Fruit fly (Drosophila melanogaster) whole organism, embryonic: ENCODE data around the gene CG6766.

Source experiments
- Atf6 ChIP-seq: fragments of 200-800 bp; sonication (Bioruptor generic); IDR thresholded peaks from 2 replicates; pipeline ENCODE4 v1.3.6; 2022; ENCODE audit warnings: missing biosample characterization, missing genetic modification characterization
- CG10431 ChIP-seq: fragments of 200-800 bp; sonication (Bioruptor generic); optimal IDR thresholded peaks from 3 replicates; lab custom pipeline; 2018; ENCODE audit warnings: missing biosample characterization, mild to moderate bottlenecking, missing genetic modification characterization
- CG11085 ChIP-seq: fragments of 200-800 bp; sonication (Bioruptor generic); IDR thresholded peaks from 2 replicates; pipeline ENCODE4 v1.3.6; 2022; ENCODE audit warnings: missing biosample characterization, missing genetic modification characterization
- CG12236 ChIP-seq: fragments of 200-800 bp; sonication (Bioruptor generic); optimal IDR thresholded peaks from 2 replicates; lab custom pipeline; 2016; ENCODE audit warnings: missing biosample characterization, missing genetic modification characterization
- CG12659 ChIP-seq: fragments of 200-800 bp; sonication (Bioruptor generic); optimal IDR thresholded peaks from 3 replicates; lab custom pipeline; 2017; ENCODE audit warnings: mild to moderate bottlenecking, missing biosample characterization, missing genetic modification reagents, missing genetic modification characterization
- CG12942 ChIP-seq: fragments of 200-800 bp; sonication (Bioruptor generic); optimal IDR thresholded peaks from 3 replicates; lab custom pipeline; 2016; ENCODE audit warnings: missing biosample characterization, missing genetic modification characterization
- CG13775 ChIP-seq: fragments of 200-800 bp; sonication (Bioruptor generic); optimal IDR thresholded peaks from 3 replicates; lab custom pipeline; 2017; ENCODE audit warnings: missing biosample characterization, mild to moderate bottlenecking, missing genetic modification characterization
- CG14014 ChIP-seq: fragments of 200-800 bp; sonication (Bioruptor generic); IDR thresholded peaks from 2 replicates; pipeline ENCODE4 v1.3.6; 2022; ENCODE audit warnings: missing biosample characterization, missing genetic modification characterization
- CG15011 ChIP-seq: fragments of 200-800 bp; sonication (Bioruptor generic); optimal IDR thresholded peaks from 3 replicates; lab custom pipeline; 2018; ENCODE audit warnings: missing biosample characterization, mild to moderate bottlenecking, missing genetic modification characterization
- CG15479 ChIP-seq: fragments of 200-800 bp; sonication (Bioruptor generic); optimal IDR thresholded peaks from 3 replicates; lab custom pipeline; 2019; ENCODE audit warnings: missing biosample characterization, mild to moderate bottlenecking, missing genetic modification characterization, moderate library complexity
- CG1647 ChIP-seq: fragments of 200-800 bp; sonication (Bioruptor generic); optimal IDR thresholded peaks from 3 replicates; lab custom pipeline; 2016; ENCODE audit warnings: missing biosample characterization, missing genetic modification characterization
- CG16779 ChIP-seq: fragments of 200-800 bp; sonication (Bioruptor generic); IDR thresholded peaks from 2 replicates; pipeline ENCODE4 v1.3.6; 2022; ENCODE audit warnings: missing biosample characterization, missing genetic modification characterization
- CG17568 ChIP-seq: fragments of 200-800 bp; sonication (Bioruptor generic); optimal IDR thresholded peaks from 2 replicates; lab custom pipeline; 2018; ENCODE audit warnings: missing biosample characterization, mild to moderate bottlenecking, missing genetic modification characterization, moderate library complexity
- CG17612 ChIP-seq: fragments of 200-800 bp; sonication (Bioruptor generic); IDR thresholded peaks from 2 replicates; pipeline ENCODE4 v1.3.6; 2022; ENCODE audit warnings: missing biosample characterization, missing genetic modification characterization
- CG18599 ChIP-seq: fragments of 200-800 bp; sonication (Bioruptor generic); optimal IDR thresholded peaks from 3 replicates; lab custom pipeline; 2017; ENCODE audit warnings: missing biosample characterization, missing genetic modification characterization, mild to moderate bottlenecking, moderate library complexity, missing genetic modification reagents
- CG2712 ChIP-seq: fragments of 200-800 bp; optimal IDR thresholded peaks from 3 replicates; lab custom pipeline; 2019; ENCODE audit warnings: missing biosample characterization, mild to moderate bottlenecking, missing genetic modification characterization, moderate library complexity
- CG3065 ChIP-seq: fragments of 200-800 bp; sonication (Bioruptor generic); optimal IDR thresholded peaks from 2 replicates; lab custom pipeline; 2016; ENCODE audit warnings: missing biosample characterization, missing genetic modification characterization
- CG32772 ChIP-seq: fragments of 200-800 bp; sonication (Bioruptor generic); IDR thresholded peaks from 2 replicates; pipeline ENCODE4 v1.3.6; 2022; ENCODE audit warnings: missing biosample characterization, missing genetic modification characterization
- CG4282 ChIP-seq: fragments of 200-800 bp; sonication (Bioruptor generic); optimal IDR thresholded peaks from 2 replicates; lab custom pipeline; 2016; ENCODE audit warnings: missing biosample characterization, missing genetic modification characterization
- CG6689 ChIP-seq: fragments of 200-800 bp; sonication (Bioruptor generic); IDR thresholded peaks from 2 replicates; pipeline ENCODE4 v1.3.6; 2022; ENCODE audit warnings: missing biosample characterization, missing genetic modification characterization
- CG6791 ChIP-seq: fragments of 200-800 bp; sonication (Bioruptor generic); IDR thresholded peaks from 3 replicates; pipeline ENCODE4 v1.3.6; 2022; ENCODE audit warnings: missing biosample characterization, missing genetic modification characterization; ENCODE audit not compliant: partially characterized antibody
- CG7271 ChIP-seq: fragments of 200-800 bp; sonication (Bioruptor generic); optimal IDR thresholded peaks from 2 replicates; lab custom pipeline; 2018; ENCODE audit warnings: missing biosample characterization, mild to moderate bottlenecking, missing genetic modification characterization, moderate library complexity
- CG8924 ChIP-seq: fragments of 200-800 bp; optimal IDR thresholded peaks from 3 replicates; lab custom pipeline; 2019; ENCODE audit warnings: missing biosample characterization, mild to moderate bottlenecking, missing genetic modification characterization, moderate library complexity
- Chrac-16 ChIP-seq: fragments of 200-800 bp; sonication (Bioruptor generic); optimal IDR thresholded peaks from 3 replicates; lab custom pipeline; 2016; ENCODE audit warnings: missing biosample characterization, missing genetic modification characterization
- Hand ChIP-seq: fragments of 200-800 bp; sonication (Bioruptor generic); optimal IDR thresholded peaks from 2 replicates; lab custom pipeline; 2017; ENCODE audit warnings: mild to moderate bottlenecking, missing biosample characterization, missing genetic modification reagents, missing genetic modification characterization
- Hr78 ChIP-seq, 2 experiments: fragments of 200-800 bp in 1 of 2; fragments of >200 bp in 1 of 2; sonication (Bioruptor generic) in 1 of 2; optimal IDR thresholded peaks; 2 replicates each; lab custom pipeline; 2017 to 2019; ENCODE audit warnings: missing biosample characterization in 2 of 2, missing genetic modification characterization in 2 of 2, mild to moderate bottlenecking in 1 of 2, moderate library complexity in 1 of 2
- Max ChIP-seq: fragments of 200-800 bp; sonication (Bioruptor generic); optimal IDR thresholded peaks from 2 replicates; lab custom pipeline; 2016; ENCODE audit warnings: missing biosample characterization, mild to moderate bottlenecking, missing genetic modification characterization
- Mes4 ChIP-seq: fragments of 200-800 bp; sonication (Bioruptor generic); optimal IDR thresholded peaks from 2 replicates; lab custom pipeline; 2016; ENCODE audit warnings: missing biosample characterization, missing genetic modification characterization
- Myb ChIP-seq: fragments of 200-800 bp; sonication (Bioruptor generic); optimal IDR thresholded peaks from 2 replicates; lab custom pipeline; 2016; ENCODE audit warnings: missing biosample characterization, missing genetic modification characterization
- Nf-YB ChIP-seq: fragments of 200-800 bp; sonication (Bioruptor generic); optimal IDR thresholded peaks from 3 replicates; lab custom pipeline; 2019; ENCODE audit warnings: missing biosample characterization, mild to moderate bottlenecking, missing genetic modification characterization, moderate library complexity
- Side ChIP-seq: fragments of 200-800 bp; sonication (Bioruptor generic); optimal IDR thresholded peaks from 2 replicates; lab custom pipeline; 2016; ENCODE audit warnings: missing biosample characterization, missing genetic modification characterization
- Spps ChIP-seq: fragments of 200-800 bp; sonication (Bioruptor generic); optimal IDR thresholded peaks from 2 replicates; lab custom pipeline; 2018; ENCODE audit warnings: missing biosample characterization, mild to moderate bottlenecking, missing genetic modification characterization
- Sry-δ ChIP-seq: fragments of 200-800 bp; sonication (Bioruptor generic); optimal IDR thresholded peaks from 2 replicates; lab custom pipeline; 2016; ENCODE audit warnings: missing biosample characterization, missing genetic modification characterization
- bbx ChIP-seq: fragments of 200-800 bp; sonication (Bioruptor generic); IDR thresholded peaks from 2 replicates; pipeline ENCODE4 v1.3.6; 2022; ENCODE audit warnings: missing biosample characterization, missing genetic modification characterization; ENCODE audit not compliant: partially characterized antibody
- eve ChIP-seq, 2 experiments: fragments of >200 bp; optimal IDR thresholded peaks; 2 replicates each; lab custom pipeline; 2017; ENCODE audit warnings: missing biosample characterization in 2 of 2, missing genetic modification characterization in 2 of 2
- fd96Cb ChIP-seq: fragments of 200-800 bp; sonication (Bioruptor generic); optimal IDR thresholded peaks from 2 replicates; lab custom pipeline; 2018; ENCODE audit warnings: missing biosample characterization, mild to moderate bottlenecking, missing genetic modification characterization, moderate library complexity
- ftz-f1 ChIP-seq: fragments of 200-800 bp; sonication (Bioruptor generic); optimal IDR thresholded peaks from 2 replicates; lab custom pipeline; 2016; ENCODE audit warnings: missing biosample characterization, missing genetic modification characterization
- her ChIP-seq: fragments of 200-800 bp; sonication (Bioruptor generic); optimal IDR thresholded peaks from 2 replicates; lab custom pipeline; 2016; ENCODE audit warnings: missing biosample characterization, missing genetic modification characterization
- lola ChIP-seq, 3 experiments: fragments of >200 bp in 2 of 3; fragments of 200-800 bp in 1 of 3; sonication (Bioruptor generic) in 1 of 3; optimal IDR thresholded peaks; 2 replicates each; lab custom pipeline; 2017 to 2019; ENCODE audit warnings: missing biosample characterization in 3 of 3, missing genetic modification characterization in 3 of 3, mild to moderate bottlenecking in 1 of 3, moderate library complexity in 1 of 3
- pho ChIP-seq: fragments of 200-800 bp; sonication (Bioruptor generic); optimal IDR thresholded peaks from 2 replicates; lab custom pipeline; 2016; ENCODE audit warnings: missing biosample characterization, missing genetic modification characterization
- pzg ChIP-seq: fragments of 200-800 bp; sonication (Bioruptor generic); optimal IDR thresholded peaks from 3 replicates; lab custom pipeline; 2018; ENCODE audit warnings: missing biosample characterization, mild to moderate bottlenecking, missing genetic modification characterization, moderate library complexity
- row ChIP-seq: fragments of 200-800 bp; sonication (Bioruptor generic); IDR thresholded peaks from 3 replicates; pipeline ENCODE4 v1.3.6; 2022; ENCODE audit warnings: missing biosample characterization, missing genetic modification characterization
- scrt ChIP-seq: fragments of 200-800 bp; sonication (Bioruptor generic); optimal IDR thresholded peaks from 2 replicates; lab custom pipeline; 2018; ENCODE audit warnings: missing biosample characterization, mild to moderate bottlenecking, missing genetic modification characterization, moderate library complexity
- sob ChIP-seq: fragments of 200-800 bp; sonication (Bioruptor generic); IDR thresholded peaks from 2 replicates; pipeline ENCODE4 v1.3.6; 2022; ENCODE audit warnings: missing biosample characterization, missing genetic modification characterization
- tgo ChIP-seq: fragments of 200-800 bp; sonication (Bioruptor generic); IDR thresholded peaks from 3 replicates; pipeline ENCODE4 v1.3.6; 2022; ENCODE audit warnings: missing biosample characterization, missing genetic modification characterization
- ttk ChIP-seq: fragments of 200-800 bp; sonication (Bioruptor generic); IDR thresholded peaks from 2 replicates; pipeline ENCODE4 v2.1.2; 2022; ENCODE audit warnings: missing biosample characterization, missing genetic modification characterization
- unpg ChIP-seq: fragments of 200-800 bp; sonication (Bioruptor generic); optimal IDR thresholded peaks from 3 replicates; lab custom pipeline; 2018; ENCODE audit warnings: missing biosample characterization, mild to moderate bottlenecking, missing genetic modification characterization, moderate library complexity

The CG6766 gene

dm6 chr2L:12026458-12027431, 13.7 kb downstream of the CG6766 start (continued):
- TF ChIP-seq ftz-f1 (GFP tag; lab: Kevin White, UChicago) (no peak), Spps (tag; lab: Kevin White, UChicago) (peak; percentile 24), CG3065 (GFP tag; lab: Kevin White, UChicago) (no peak), tgo (GFP tag; lab: Robert Waterston, UW) (peak; percentile 55), CG15011 (GFP tag; lab: Kevin White, UChicago) (no peak), Myb (peak; percentile 23), CG7271 (tag; lab: Kevin White, UChicago) (no peak), CG12942 (GFP tag; lab: Kevin White, UChicago) (no peak), CG32772 (GFP tag; lab: Robert Waterston, UW) (peak; percentile 27), scrt (GFP tag; lab: Kevin White, UChicago) (peak; percentile 6), CG12659 (GFP tag; lab: Kevin White, UChicago) (peak; percentile 68), CG6689 (GFP tag; lab: Robert Waterston, UW) (no peak; the same call in none of the 2 replicates), CG8924 (peak; percentile 78), fd96Cb (peak; percentile 57), Side (GFP tag; lab: Kevin White, UChicago) (no peak), CG15479 (no peak), ttk (GFP tag; lab: Robert Waterston, UW) (0 out of 2 replicates have a peak, but pooled peaks have one; percentile 6), eve (GFP tag; optimal IDR thresholded peaks at IDR 0.05; lab: Kevin White, UChicago) (no peak), bbx (no peak), Mes4 (GFP tag; lab: Kevin White, UChicago) (peak; percentile 29), CG16779 (GFP tag; lab: Robert Waterston, UW) (no peak), Hand (GFP tag; lab: Kevin White, UChicago) (peak; percentile 35), CG13775 (GFP tag; lab: Kevin White, UChicago) (peak; percentile 72), CG12236 (GFP tag; lab: Kevin White, UChicago) (no peak), CG6791 (GFP tag; lab: Robert Waterston, UW) (peak; percentile 9; the same call in 1 of the 3 replicates), her (GFP tag; lab: Kevin White, UChicago) (no peak), Hr78 (GFP tag; optimal IDR thresholded peaks at IDR 0.05; lab: Kevin White, UChicago) (peak in 1 of 2 experiments; percentile 16), Atf6 (GFP tag; lab: Robert Waterston, UW) (0 out of 2 replicates have a peak, but pooled peaks have one; percentile 7), lola (GFP tag; optimal IDR thresholded peaks at IDR 0.05; lab: Kevin White, UChicago) (peak in 1 of 3 experiments; percentile 75), pho (peak; percentile 35), CG10431 (GFP tag; lab: Kevin White, UChicago) (peak; percentile 17), Max (GFP tag; lab: Kevin White, UChicago) (peak; percentile 54), Sry-δ (GFP tag; lab: Kevin White, UChicago) (peak; percentile 29), CG17568 (GFP tag; lab: Kevin White, UChicago) (no peak), Chrac-16 (peak; percentile 56), row (GFP tag; lab: Robert Waterston, UW) (peak; percentile 69; the same call in 2 of the 3 replicates), CG1647 (no peak), unpg (GFP tag; lab: Kevin White, UChicago) (peak; percentile 47), CG18599 (GFP tag; lab: Kevin White, UChicago) (peak; percentile 56), sob (GFP tag; lab: Robert Waterston, UW) (peak; percentile 45), Nf-YB (GFP tag; lab: Kevin White, UChicago) (peak; percentile 44), CG4282 (GFP tag; lab: Kevin White, UChicago) (no peak), pzg (GFP tag; lab: Kevin White, UChicago) (peak; percentile 3), CG17612 (peak; percentile 23; the same call in 1 of the 2 replicates), CG11085 (GFP tag; lab: Robert Waterston, UW) (peak; percentile 63), CG14014 (GFP tag; lab: Robert Waterston, UW) (0 out of 2 replicates have a peak, but pooled peaks have one; percentile 40), CG2712 (tag; lab: Kevin White, UChicago) (peak; percentile 53)
